Fruit fly (Drosophila melanogaster) whole organism, embryonic: ENCODE results near the gene DCAF12.

Source experiments
- Abd-B ChIP-seq: fragments of 200-800 bp; sonication (Bioruptor generic); optimal IDR thresholded peaks from 2 replicates; lab custom pipeline; 2018; ENCODE audit warnings: missing biosample characterization, mild to moderate bottlenecking, missing genetic modification characterization, moderate library complexity
- Ada2b ChIP-seq: fragments of 200-800 bp; sonication (Bioruptor generic); IDR thresholded peaks from 2 replicates; pipeline ENCODE4 v1.3.6; 2022; ENCODE audit warnings: missing biosample characterization, missing genetic modification characterization
- Bteb2 ChIP-seq: fragments of 200-800 bp; sonication (Bioruptor generic); optimal IDR thresholded peaks from 2 replicates; lab custom pipeline; 2016; ENCODE audit warnings: missing biosample characterization, missing genetic modification characterization
- CG10321 ChIP-seq: fragments of 200-800 bp; sonication (Bioruptor generic); IDR thresholded peaks from 2 replicates; pipeline ENCODE4 v1.3.6; 2022; ENCODE audit warnings: missing biosample characterization, missing genetic modification characterization
- CG15011 ChIP-seq: fragments of 200-800 bp; sonication (Bioruptor generic); optimal IDR thresholded peaks from 3 replicates; lab custom pipeline; 2018; ENCODE audit warnings: missing biosample characterization, mild to moderate bottlenecking, missing genetic modification characterization
- CG16815 ChIP-seq: fragments of 200-800 bp; sonication (Bioruptor generic); optimal IDR thresholded peaks from 3 replicates; lab custom pipeline; 2017; ENCODE audit warnings: missing biosample characterization, mild to moderate bottlenecking, missing genetic modification characterization
- CG17912 ChIP-seq: fragments of 200-800 bp; sonication (Bioruptor generic); optimal IDR thresholded peaks from 2 replicates; lab custom pipeline; 2018; ENCODE audit warnings: missing biosample characterization, mild to moderate bottlenecking, missing genetic modification characterization
- CG31224 ChIP-seq: fragments of 200-800 bp; sonication (Bioruptor generic); IDR thresholded peaks from 2 replicates; pipeline ENCODE4 v1.3.6; 2022; ENCODE audit warnings: missing biosample characterization, missing genetic modification characterization
- CG33557 ChIP-seq: fragments of 200-800 bp; sonication (Bioruptor generic); optimal IDR thresholded peaks from 2 replicates; lab custom pipeline; 2019; ENCODE audit warnings: missing biosample characterization, mild to moderate bottlenecking, missing genetic modification characterization, moderate library complexity
- CG34376 ChIP-seq: fragments of 200-800 bp; sonication (Bioruptor generic); optimal IDR thresholded peaks from 2 replicates; lab custom pipeline; 2018; ENCODE audit warnings: missing biosample characterization, mild to moderate bottlenecking, missing genetic modification characterization
- CG4328 ChIP-seq: fragments of 200-800 bp; sonication (Bioruptor generic); optimal IDR thresholded peaks from 3 replicates; lab custom pipeline; 2017; ENCODE audit warnings: missing biosample characterization, missing genetic modification reagents, missing genetic modification characterization
- CG5953 ChIP-seq: fragments of 200-800 bp; sonication (Bioruptor generic); IDR thresholded peaks from 2 replicates; pipeline ENCODE4 v1.3.6; 2022; ENCODE audit warnings: missing biosample characterization, missing genetic modification characterization
- CG6854 ChIP-seq: fragments of 200-800 bp; sonication (Bioruptor generic); optimal IDR thresholded peaks from 3 replicates; lab custom pipeline; 2017; ENCODE audit warnings: missing biosample characterization, mild to moderate bottlenecking, missing genetic modification characterization
- CG8388 ChIP-seq: fragments of 200-800 bp; sonication (Bioruptor generic); optimal IDR thresholded peaks from 2 replicates; lab custom pipeline; 2019; ENCODE audit warnings: missing biosample characterization, mild to moderate bottlenecking, missing genetic modification characterization, moderate library complexity
- CG8478 ChIP-seq: fragments of >200 bp; optimal IDR thresholded peaks from 2 replicates; lab custom pipeline; 2018
- Chrac-16 ChIP-seq: fragments of 200-800 bp; sonication (Bioruptor generic); optimal IDR thresholded peaks from 3 replicates; lab custom pipeline; 2016; ENCODE audit warnings: missing biosample characterization, missing genetic modification characterization
- Dip3 ChIP-seq: fragments of 200-800 bp; sonication (Bioruptor generic); optimal IDR thresholded peaks from 3 replicates; lab custom pipeline; 2016; ENCODE audit warnings: missing biosample characterization, missing genetic modification characterization
- Fer3 ChIP-seq: fragments of 200-800 bp; sonication (Bioruptor generic); optimal IDR thresholded peaks from 2 replicates; lab custom pipeline; 2018; ENCODE audit warnings: missing biosample characterization, mild to moderate bottlenecking, missing genetic modification characterization, moderate library complexity
- Myb ChIP-seq: fragments of 200-800 bp; sonication (Bioruptor generic); optimal IDR thresholded peaks from 2 replicates; lab custom pipeline; 2016; ENCODE audit warnings: missing biosample characterization, missing genetic modification characterization
- NFAT ChIP-seq: fragments of 200-800 bp; sonication (Bioruptor generic); IDR thresholded peaks from 2 replicates; pipeline ENCODE4 v1.3.6; 2022; ENCODE audit warnings: missing biosample characterization, missing genetic modification characterization
- Neu2 ChIP-seq: fragments of 200-800 bp; sonication (Bioruptor generic); optimal IDR thresholded peaks from 3 replicates; lab custom pipeline; 2016; ENCODE audit warnings: missing biosample characterization, missing genetic modification characterization, borderline replicate concordance
- Nf-YA ChIP-seq: fragments of 200-800 bp; sonication (Bioruptor generic); IDR thresholded peaks from 2 replicates; pipeline ENCODE4 v1.3.6; 2022; ENCODE audit warnings: missing biosample characterization, missing genetic modification characterization
- NfI ChIP-seq: fragments of 200-800 bp; sonication (Bioruptor generic); optimal IDR thresholded peaks from 3 replicates; lab custom pipeline; 2018; ENCODE audit warnings: missing biosample characterization, mild to moderate bottlenecking, missing genetic modification characterization, moderate library complexity
- Oli ChIP-seq: fragments of 200-800 bp; sonication (Bioruptor generic); optimal IDR thresholded peaks from 2 replicates; lab custom pipeline; 2018; ENCODE audit warnings: missing biosample characterization, mild to moderate bottlenecking, missing genetic modification characterization, moderate library complexity
- Pdp1 ChIP-seq, 2 experiments: fragments of 200-800 bp; sonication (Bioruptor generic); optimal IDR thresholded peaks; 3 replicates each; lab custom pipeline; 2016; ENCODE audit warnings: missing biosample characterization in 2 of 2, missing genetic modification characterization in 2 of 2, mild to moderate bottlenecking in 1 of 2, moderate library complexity in 1 of 2
- Scr ChIP-seq: fragments of 200-800 bp; sonication (Bioruptor generic); IDR thresholded peaks from 2 replicates; pipeline ENCODE4 v1.3.6; 2022; ENCODE audit warnings: missing biosample characterization, missing genetic modification characterization; ENCODE audit not compliant: partially characterized antibody
- Ssrp ChIP-seq: fragments of 200-800 bp; sonication (Bioruptor generic); optimal IDR thresholded peaks from 2 replicates; lab custom pipeline; 2018; ENCODE audit warnings: missing biosample characterization, mild to moderate bottlenecking, missing genetic modification characterization, moderate library complexity
- Usf ChIP-seq: fragments of 200-800 bp; sonication (Bioruptor generic); optimal IDR thresholded peaks from 2 replicates; lab custom pipeline; 2017; ENCODE audit warnings: missing genotype, missing biosample characterization, missing genetic modification characterization
- gcm2 ChIP-seq: fragments of 200-800 bp; sonication (Bioruptor generic); optimal IDR thresholded peaks from 2 replicates; lab custom pipeline; 2016; ENCODE audit warnings: missing biosample characterization, missing genetic modification characterization
- hbn ChIP-seq: fragments of 200-800 bp; sonication (Bioruptor generic); IDR thresholded peaks from 2 replicates; pipeline ENCODE4 v1.3.6; 2022; ENCODE audit warnings: missing biosample characterization, missing genetic modification characterization; ENCODE audit not compliant: partially characterized antibody
- inv ChIP-seq: fragments of 200-800 bp; sonication (Bioruptor generic); IDR thresholded peaks from 2 replicates; pipeline ENCODE4 v1.3.6; 2022; ENCODE audit warnings: missing biosample characterization, missing genetic modification characterization; ENCODE audit not compliant: partially characterized antibody
- knrl ChIP-seq: fragments of 200-800 bp; sonication (Bioruptor generic); IDR thresholded peaks from 3 replicates; pipeline ENCODE4 v1.3.6; 2022; ENCODE audit warnings: missing biosample characterization, missing genetic modification characterization; ENCODE audit not compliant: partially characterized antibody
- lilli ChIP-seq: fragments of 200-800 bp; sonication (Bioruptor generic); optimal IDR thresholded peaks from 3 replicates; lab custom pipeline; 2016; ENCODE audit warnings: missing biosample characterization, missing genetic modification characterization
- luna ChIP-seq: fragments of 200-800 bp; sonication (Bioruptor generic); optimal IDR thresholded peaks from 2 replicates; lab custom pipeline; 2016; ENCODE audit warnings: missing biosample characterization, missing genetic modification characterization
- oc ChIP-seq: fragments of 200-800 bp; sonication (Bioruptor generic); optimal IDR thresholded peaks from 2 replicates; lab custom pipeline; 2018; ENCODE audit warnings: missing biosample characterization, mild to moderate bottlenecking, missing genetic modification characterization, moderate library complexity
- onecut ChIP-seq: fragments of 200-800 bp; sonication (Bioruptor generic); IDR thresholded peaks from 2 replicates; pipeline ENCODE4 v1.3.6; 2022; ENCODE audit warnings: missing biosample characterization, missing genetic modification characterization
- pum ChIP-seq: fragments of 200-800 bp; sonication (Bioruptor generic); optimal IDR thresholded peaks from 2 replicates; lab custom pipeline; 2016; ENCODE audit warnings: missing biosample characterization, missing genetic modification characterization
- repo ChIP-seq: fragments of 200-800 bp; sonication (Bioruptor generic); optimal IDR thresholded peaks from 2 replicates; lab custom pipeline; 2016; ENCODE audit warnings: missing biosample characterization, missing genetic modification characterization
- salm ChIP-seq: fragments of 200-800 bp; sonication (Bioruptor generic); optimal IDR thresholded peaks from 2 replicates; lab custom pipeline; 2018; ENCODE audit warnings: missing biosample characterization, mild to moderate bottlenecking, missing genetic modification characterization
- sc ChIP-seq, 3 experiments: fragments of >200 bp in 2 of 3; fragments of 200-800 bp in 1 of 3; sonication (Bioruptor generic) in 1 of 3; optimal IDR thresholded peaks; 2 replicates in 2 of 3; 3 replicates in 1 of 3; lab custom pipeline; 2017; ENCODE audit warnings: mild to moderate bottlenecking in 1 of 3, missing biosample characterization in 1 of 3, missing genetic modification characterization in 1 of 3, missing genetic modification reagents in 1 of 3
- shn ChIP-seq: fragments of 200-800 bp; sonication (Bioruptor generic); optimal IDR thresholded peaks from 3 replicates; lab custom pipeline; 2016; ENCODE audit warnings: missing biosample characterization, missing genetic modification characterization
- sna ChIP-seq: fragments of 200-800 bp; sonication (Bioruptor generic); IDR thresholded peaks from 2 replicates; pipeline ENCODE4 v1.3.6; 2022; ENCODE audit warnings: missing biosample characterization, missing genetic modification characterization; ENCODE audit not compliant: partially characterized antibody
- stwl ChIP-seq: fragments of 200-800 bp; sonication (Bioruptor generic); optimal IDR thresholded peaks from 3 replicates; lab custom pipeline; 2018; ENCODE audit warnings: missing biosample characterization, mild to moderate bottlenecking, missing genetic modification characterization, moderate library complexity
- tgo ChIP-seq: fragments of 200-800 bp; sonication (Bioruptor generic); IDR thresholded peaks from 3 replicates; pipeline ENCODE4 v1.3.6; 2022; ENCODE audit warnings: missing biosample characterization, missing genetic modification characterization
- tll ChIP-seq, 2 experiments: fragments of 200-800 bp in 1 of 2; fragments of >200 bp in 1 of 2; sonication (Bioruptor generic) in 1 of 2; optimal IDR thresholded peaks; 2 replicates each; lab custom pipeline; 2017 to 2019; ENCODE audit warnings: missing biosample characterization in 2 of 2, missing genetic modification characterization in 2 of 2, mild to moderate bottlenecking in 1 of 2, moderate library complexity in 1 of 2
- trem ChIP-seq: fragments of 200-800 bp; optimal IDR thresholded peaks from 3 replicates; lab custom pipeline; 2019; ENCODE audit warnings: missing biosample characterization, mild to moderate bottlenecking, missing genetic modification characterization, moderate library complexity
- vfl ChIP-seq: fragments of 200-800 bp; sonication (Bioruptor generic); optimal IDR thresholded peaks from 2 replicates; lab custom pipeline; 2016; ENCODE audit warnings: missing biosample characterization, missing genetic modification characterization
- vvl ChIP-seq: fragments of 200-800 bp; sonication (Bioruptor generic); IDR thresholded peaks from 2 replicates; pipeline ENCODE4 v1.3.6; 2022; ENCODE audit warnings: missing biosample characterization, missing genetic modification characterization
- z ChIP-seq: fragments of 200-800 bp; sonication (Bioruptor generic); IDR thresholded peaks from 3 replicates; pipeline ENCODE4 v1.3.6; 2022; ENCODE audit warnings: missing biosample characterization, missing genetic modification characterization
- zen ChIP-seq: fragments of 200-800 bp; sonication (Bioruptor generic); optimal IDR thresholded peaks from 3 replicates; lab custom pipeline; 2018; ENCODE audit warnings: missing biosample characterization, mild to moderate bottlenecking, missing genetic modification characterization, moderate library complexity

The DCAF12 gene

dm6 chr3R:12016828-12017280, at the start of gene DCAF12, which contains the start of gene Spt3 (continued):
- TF ChIP-seq Oli (peak; percentile 36), Myb (GFP tag; lab: Kevin White, UChicago) (no peak), vfl (GFP tag; lab: Kevin White, UChicago) (no peak), Ssrp (tag; lab: Kevin White, UChicago) (peak; percentile 44), hbn (peak; percentile 76), shn (GFP tag; lab: Kevin White, UChicago) (no peak), tll (GFP tag; optimal IDR thresholded peaks at IDR 0.05; lab: Kevin White, UChicago) (peak in 1 of 2 experiments; percentile 59), NFAT (GFP tag; lab: Robert Waterston, UW) (no peak), pum (no peak), sc (optimal IDR thresholded peaks at IDR 0.05; lab: Kevin White, UChicago) (no peak), sc (GFP tag; optimal IDR thresholded peaks at IDR 0.05; lab: Kevin White, UChicago) (peak; percentile 29), CG16815 (peak; percentile 12), Nf-YA (GFP tag; lab: Robert Waterston, UW) (no peak), Chrac-16 (GFP tag; lab: Kevin White, UChicago) (peak; percentile 35), gcm2 (GFP tag; lab: Kevin White, UChicago) (no peak), oc (no peak), CG33557 (GFP tag; lab: Kevin White, UChicago) (peak; percentile 61), Bteb2 (GFP tag; lab: Kevin White, UChicago) (no peak), Ada2b (GFP tag; lab: Robert Waterston, UW) (no peak), CG31224 (GFP tag; lab: Robert Waterston, UW) (0 out of 2 replicates have a peak, but pooled peaks have one; percentile 35), trem (tag; lab: Kevin White, UChicago) (peak; percentile 85), Pdp1 (GFP tag; optimal IDR thresholded peaks at IDR 0.05; lab: Kevin White, UChicago) (no peak), onecut (no peak), salm (tag; lab: Kevin White, UChicago) (peak; percentile 10), NfI (peak; percentile 63), vvl (GFP tag; lab: Robert Waterston, UW) (no peak; the same call in 1 of the 2 replicates), CG8388 (GFP tag; lab: Kevin White, UChicago) (peak; percentile 38), Abd-B (GFP tag; lab: Kevin White, UChicago) (peak; percentile 87), Dip3 (GFP tag; lab: Kevin White, UChicago) (no peak), z (GFP tag; lab: Robert Waterston, UW) (no peak), CG10321 (GFP tag; lab: Robert Waterston, UW) (no peak), knrl (GFP tag; lab: Robert Waterston, UW) (peak; percentile 99), Scr (GFP tag; lab: Robert Waterston, UW) (peak; percentile 98), inv (peak; percentile 96), repo (GFP tag; lab: Kevin White, UChicago) (no peak), luna (no peak), stwl (tag; lab: Kevin White, UChicago) (peak; percentile 82), lilli (GFP tag; lab: Kevin White, UChicago) (peak; percentile 12), CG4328 (GFP tag; lab: Kevin White, UChicago) (no peak), CG5953 (GFP tag; lab: Robert Waterston, UW) (no peak), Usf (GFP tag; lab: Kevin White, UChicago) (no peak), Neu2 (GFP tag; lab: Kevin White, UChicago) (no peak), Fer3 (tag; lab: Kevin White, UChicago) (no peak), sna (GFP tag; lab: Robert Waterston, UW) (peak; percentile 94), CG15011 (GFP tag; lab: Kevin White, UChicago) (no peak), zen (tag; lab: Kevin White, UChicago) (peak; percentile 63), CG8478 (lab: Kevin White, UChicago) (no peak), CG6854 (GFP tag; lab: Kevin White, UChicago) (peak; percentile 20), CG34376 (GFP tag; lab: Kevin White, UChicago) (no peak), CG17912 (GFP tag; lab: Kevin White, UChicago) (no peak), tgo (GFP tag; lab: Robert Waterston, UW) (peak; percentile 61; the same call in 2 of the 3 replicates)
